Fruit fly (Drosophila melanogaster): ENCODE measurements around the gene Hrb87F.

Hrb87F gene

DNA sequence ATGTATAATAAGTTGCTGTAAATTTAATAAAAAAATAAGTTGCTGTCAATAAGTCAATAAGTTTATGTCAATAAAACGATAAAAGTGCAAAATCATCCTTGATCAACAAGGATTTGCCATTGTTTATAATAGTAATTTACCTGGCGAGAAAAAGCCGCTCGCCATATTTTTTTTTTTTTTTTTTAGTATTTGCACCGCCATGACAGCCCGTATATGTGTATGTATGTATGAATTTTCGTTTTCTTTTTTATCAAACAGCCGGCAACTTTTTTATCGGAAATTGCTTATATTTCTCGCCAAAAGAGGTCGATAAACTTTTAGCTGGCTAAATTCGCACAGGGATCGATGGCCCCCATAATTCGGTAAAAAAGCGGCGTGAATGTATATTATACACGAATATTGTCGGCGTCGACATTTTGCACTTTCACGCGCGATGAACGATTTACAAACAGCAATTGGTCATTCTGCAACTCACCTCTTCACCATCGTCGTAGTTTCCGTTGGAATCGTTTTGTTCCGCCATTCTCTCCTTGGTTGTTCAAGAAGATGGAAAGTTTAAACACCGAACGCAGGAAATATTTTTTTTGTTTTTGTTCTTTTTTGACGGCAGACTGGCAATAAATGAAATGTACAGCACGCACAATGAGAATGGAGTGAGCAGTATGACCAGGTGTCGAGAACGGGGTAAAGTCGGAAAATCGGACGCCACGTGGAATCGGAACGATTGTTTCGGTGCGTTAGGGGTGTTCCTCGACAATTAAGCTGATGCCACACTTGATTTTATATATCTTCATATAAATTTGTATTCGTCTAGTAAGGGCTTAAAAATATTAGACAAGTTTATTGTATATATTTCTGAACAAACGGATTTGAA is at the start of gene Hrb87F:
TSS of gene Hrb87F (minus strand) at position 667 of the 874 bp plus-strand sequence.
- no peak for TF ChIP-seq acj6 (GFP tag; optimal IDR thresholded peaks at IDR 0.05)
- no peak for TF ChIP-seq CG32006 (GFP tag; optimal IDR thresholded peaks at IDR 0.05)
- no peak for TF ChIP-seq CG34406 (GFP tag; optimal IDR thresholded peaks at IDR 0.05)
- TF ChIP-seq CG8119 (GFP tag; IDR thresholded peaks at IDR 0.05), result no peak; the same call in 2 of the 3 replicates
- TF ChIP-seq Met (GFP tag; optimal IDR thresholded peaks at IDR 0.05), result no peak
- no peak for TF ChIP-seq CG8319 (GFP tag; optimal IDR thresholded peaks at IDR 0.05)
- no peak for TF ChIP-seq CG11902 (GFP tag; optimal IDR thresholded peaks at IDR 0.05)
- no peak for TF ChIP-seq Hr39 (GFP tag; optimal IDR thresholded peaks at IDR 0.05)
- TF ChIP-seq CG16779 (tag; optimal IDR thresholded peaks at IDR 0.05), result no peak
- TF ChIP-seq Hr4 (GFP tag; optimal IDR thresholded peaks at IDR 0.05), result no peak
- peak; percentile 79 for TF ChIP-seq CG6854 (GFP tag; optimal IDR thresholded peaks at IDR 0.05)
- TF ChIP-seq CG7368 (GFP tag; optimal IDR thresholded peaks at IDR 0.05), result no peak
- no peak for TF ChIP-seq dac (GFP tag; optimal IDR thresholded peaks at IDR 0.05)
- peak; percentile 55 for TF ChIP-seq CG6808 (GFP tag; optimal IDR thresholded peaks at IDR 0.05)
- no peak for TF ChIP-seq Gug (GFP tag; IDR thresholded peaks at IDR 0.05)
- TF ChIP-seq salr (GFP tag; optimal IDR thresholded peaks at IDR 0.05), result no peak
- TF ChIP-seq Sox15 (GFP tag; optimal IDR thresholded peaks at IDR 0.05), result no peak
- TF ChIP-seq Smox (GFP tag; optimal IDR thresholded peaks at IDR 0.05), result no peak
- no peak for TF ChIP-seq cyc (GFP tag; optimal IDR thresholded peaks at IDR 0.05)
- TF ChIP-seq Ets96B (tag; optimal IDR thresholded peaks at IDR 0.05), result peak; percentile 1
- no peak for TF ChIP-seq CG3919 (GFP tag; optimal IDR thresholded peaks at IDR 0.05)
- TF ChIP-seq CG15336 (GFP tag; IDR thresholded peaks at IDR 0.05), result no peak
- TF ChIP-seq CG4318 (GFP tag; optimal IDR thresholded peaks at IDR 0.05), result no peak
- TF ChIP-seq topi (GFP tag; optimal IDR thresholded peaks at IDR 0.05), result no peak
- no peak for TF ChIP-seq fd59A (GFP tag; optimal IDR thresholded peaks at IDR 0.05)
- TF ChIP-seq CG6276 (GFP tag; optimal IDR thresholded peaks at IDR 0.05), result no peak
- TF ChIP-seq OdsH (GFP tag; optimal IDR thresholded peaks at IDR 0.05), result no peak
- no peak for TF ChIP-seq net (GFP tag; optimal IDR thresholded peaks at IDR 0.05)
- no peak for TF ChIP-seq Sox102F (GFP tag; optimal IDR thresholded peaks at IDR 0.05)
- no peak for TF ChIP-seq Eip93F (GFP tag; optimal IDR thresholded peaks at IDR 0.05)
- TF ChIP-seq pdm3 (GFP tag; optimal IDR thresholded peaks at IDR 0.05), result no peak
- TF ChIP-seq esn (GFP tag; optimal IDR thresholded peaks at IDR 0.05), result no peak
- no peak for TF ChIP-seq Sox14 (GFP tag; optimal IDR thresholded peaks at IDR 0.05)
- no peak for TF ChIP-seq CG3032 (tag; optimal IDR thresholded peaks at IDR 0.05)
- TF ChIP-seq dsx (GFP tag; optimal IDR thresholded peaks at IDR 0.05; ENCODE audit: poor library complexity, severe bottlenecking), result peak; percentile 26
- TF ChIP-seq Eip75B (GFP tag; optimal IDR thresholded peaks at IDR 0.05), result no peak
- no peak for TF ChIP-seq svp (GFP tag)
- TF ChIP-seq CG6792 (GFP tag; optimal IDR thresholded peaks at IDR 0.05), result no peak
- TF ChIP-seq Lpt (GFP tag; optimal IDR thresholded peaks at IDR 0.05), result no peak
- TF ChIP-seq CG11294 (GFP tag; IDR thresholded peaks at IDR 0.05), result no peak
- no peak for TF ChIP-seq Blimp-1 (GFP tag; optimal IDR thresholded peaks at IDR 0.05)
- TF ChIP-seq fkh (GFP tag; optimal IDR thresholded peaks at IDR 0.05), result no peak
- TF ChIP-seq lz (GFP tag; optimal IDR thresholded peaks at IDR 0.05), result peak; percentile 10
- TF ChIP-seq vri (GFP tag; optimal IDR thresholded peaks at IDR 0.05), result peak; percentile 33
- TF ChIP-seq CG31627 (GFP tag; optimal IDR thresholded peaks at IDR 0.05), result no peak
- TF ChIP-seq achi (GFP tag; optimal IDR thresholded peaks at IDR 0.05), result no peak
- TF ChIP-seq CG9139 (GFP tag; optimal IDR thresholded peaks at IDR 0.05), result peak; percentile 52
- no peak for TF ChIP-seq CG11762 (GFP tag; optimal IDR thresholded peaks at IDR 0.05; ENCODE audit: insufficient read depth)
- TF ChIP-seq Ets21C (GFP tag; optimal IDR thresholded peaks at IDR 0.05), result no peak
- TF ChIP-seq eg (GFP tag; IDR thresholded peaks at IDR 0.05), result peak; percentile 23
- TF ChIP-seq Eip78C (GFP tag), result no peak

Measured in whole organism, prepupa.